Worm (Caenorhabditis elegans): Measurements from ENCODE around the gene T25B6.3.

Gene T25B6.3

ce11 chrX:9010418-9010817 lies 17.0 kb upstream of the T25B6.3 start, which contains the start of gene C24A3.9:
Gene C24A3.9, minus strand, starts transcription at chrX:9010518.
- TF ChIP-seq lin-39 (tag; optimal IDR thresholded peaks at IDR 0.05), result no peak
- no peak for TF ChIP-seq unc-130 (tag; optimal IDR thresholded peaks at IDR 0.05)
- no peak for TF ChIP-seq unc-30 (tag; optimal IDR thresholded peaks at IDR 0.05)
- TF ChIP-seq Y116A8C.19 (tag; optimal IDR thresholded peaks at IDR 0.05; ENCODE audit: borderline replicate concordance), result no peak
- TF ChIP-seq ztf-11 (tag; optimal IDR thresholded peaks at IDR 0.05), result no peak
- TF ChIP-seq blmp-1 (tag; optimal IDR thresholded peaks at IDR 0.05), result no peak
- no peak for TF ChIP-seq ceh-63 (GFP tag; optimal IDR thresholded peaks at IDR 0.05)
- no peak for TF ChIP-seq elt-3 (tag; optimal IDR thresholded peaks at IDR 0.05)

ce11 chrX:9011471-9011870 lies 15.9 kb upstream of the T25B6.3 start:
- TF ChIP-seq unc-130 (tag; optimal IDR thresholded peaks at IDR 0.05) (no peak), skn-1 (tag; optimal IDR thresholded peaks at IDR 0.05) (no peak), C04F5.9 (tag; optimal IDR thresholded peaks at IDR 0.05) (no peak), nhr-237 (tag; optimal IDR thresholded peaks at IDR 0.05) (no peak), tlp-1 (tag; optimal IDR thresholded peaks at IDR 0.05) (no peak), unc-98 (GFP tag; IDR thresholded peaks at IDR 0.05) (no peak), nhr-77 (tag; optimal IDR thresholded peaks at IDR 0.05) (no peak), sup-37 (GFP tag; optimal IDR thresholded peaks at IDR 0.05) (no peak), fkh-8 (tag; optimal IDR thresholded peaks at IDR 0.05) (no peak), nhr-47 (tag; optimal IDR thresholded peaks at IDR 0.05) (no peak), ceh-82 (tag; optimal IDR thresholded peaks at IDR 0.05) (no peak), swsn-7 (tag; optimal IDR thresholded peaks at IDR 0.05) (no peak), zag-1 (tag; optimal IDR thresholded peaks at IDR 0.05) (no peak)

ce11 chrX:9014451-9014850 lies 13.0 kb upstream of the T25B6.3 start:
- TF ChIP-seq fkh-10 (GFP tag; optimal IDR thresholded peaks at IDR 0.05) (peak; percentile 54), lin-14 (GFP tag; optimal IDR thresholded peaks at IDR 0.05) (peak; percentile 13), unc-130 (tag; optimal IDR thresholded peaks at IDR 0.05) (no peak)

- TF ChIP-seq egl-13 (tag; optimal IDR thresholded peaks at IDR 0.05) (no peak), nhr-19 (GFP tag; conservative IDR thresholded peaks at IDR 0.05) (no peak)
These were observed 12.0 kb upstream of the T25B6.3 start, which contains the start of gene T25B6.4 for ce11 chrX:9015420-9015819. Gene T25B6.4, plus strand, starts transcription at chrX:9015720.

- TF ChIP-seq nhr-85 (tag) (no peak), mab-9 (GFP tag; IDR thresholded peaks at IDR 0.05) (no peak), lin-13 (GFP tag; optimal IDR thresholded peaks at IDR 0.05) (no peak)
These were observed 5.8 kb upstream of the T25B6.3 start, which contains the start of gene T25B6.5 for ce11 chrX:9021645-9022044. Gene T25B6.5, minus strand, starts transcription at chrX:9021745.

- TF ChIP-seq nhr-71 (tag; optimal IDR thresholded peaks at IDR 0.05), result no peak
- no peak for TF ChIP-seq dpl-1 (GFP tag; optimal IDR thresholded peaks at IDR 0.05)
- TF ChIP-seq mef-2 (tag; optimal IDR thresholded peaks at IDR 0.05), result no peak
- no peak for TF ChIP-seq mep-1 (tag; optimal IDR thresholded peaks at IDR 0.05)
- TF ChIP-seq ceh-88 (GFP tag; IDR thresholded peaks at IDR 0.05), result no peak
- TF ChIP-seq mab-9 (GFP tag; IDR thresholded peaks at IDR 0.05), result no peak
- no peak for TF ChIP-seq unc-62 (GFP tag; optimal IDR thresholded peaks at IDR 0.05)
- TF ChIP-seq nhr-11 (tag; optimal IDR thresholded peaks at IDR 0.05), result no peak
- no peak for TF ChIP-seq fkh-4 (tag; optimal IDR thresholded peaks at IDR 0.05; ENCODE audit: borderline replicate concordance)
- TF ChIP-seq C04F5.9 (tag; optimal IDR thresholded peaks at IDR 0.05), result no peak
- TF ChIP-seq lin-35 (GFP tag; optimal IDR thresholded peaks at IDR 0.05), result no peak
- TF ChIP-seq vab-15 (tag; optimal IDR thresholded peaks at IDR 0.05), result no peak
These were observed 4.6 kb upstream of the T25B6.3 start, which contains the start of gene T25B6.6 for ce11 chrX:9022779-9023178. Gene T25B6.6, minus strand, starts transcription at chrX:9022879.
